Worm (Caenorhabditis elegans) whole organism, late embryonic: ENCODE data around the gene H24K24.2.

Experiments used
- F13H6.1 ChIP-seq: sonication (generic microtip); optimal IDR thresholded peaks from 2 replicates; lab custom pipeline; 2016; ENCODE audit warnings: missing genetic modification characterization, missing compliant biosample characterization
- ceh-48 ChIP-seq: sonication (generic microtip); optimal IDR thresholded peaks from 2 replicates; lab custom pipeline; 2016; ENCODE audit warnings: missing genetic modification characterization, inconsistent platforms, missing compliant biosample characterization
- elt-2 ChIP-seq: sonication (generic microtip); optimal IDR thresholded peaks from 2 replicates; lab custom pipeline; 2016; ENCODE audit warnings: missing genetic modification reagents, missing genetic modification characterization, missing compliant biosample characterization
- gmeb-2 ChIP-seq: sonication (generic microtip); optimal IDR thresholded peaks from 2 replicates; lab custom pipeline; 2016; ENCODE audit warnings: missing genetic modification characterization, inconsistent platforms, missing compliant biosample characterization
- lin-11 ChIP-seq: fragments of 200-800 bp; sonication (Bioruptor generic); optimal IDR thresholded peaks from 2 replicates; lab custom pipeline; 2018; ENCODE audit warnings: mild to moderate bottlenecking, missing genetic modification characterization, missing compliant biosample characterization
- pha-2 ChIP-seq: sonication (generic microtip); optimal IDR thresholded peaks from 2 replicates; lab custom pipeline; 2017; ENCODE audit warnings: mild to moderate bottlenecking, missing genetic modification characterization, missing compliant biosample characterization
- rnt-1 ChIP-seq: sonication (generic microtip); optimal IDR thresholded peaks from 2 replicates; lab custom pipeline; 2016; ENCODE audit warnings: missing genetic modification characterization, missing compliant biosample characterization
- sdc-2 ChIP-seq: sonication (generic microtip); optimal IDR thresholded peaks from 2 replicates; lab custom pipeline; 2016; ENCODE audit warnings: missing genotype, missing genetic modification characterization, missing compliant biosample characterization
- unc-86 ChIP-seq: sonication (generic microtip); optimal IDR thresholded peaks from 2 replicates; lab custom pipeline; 2016; ENCODE audit warnings: missing genetic modification characterization, missing compliant biosample characterization

DNA sequence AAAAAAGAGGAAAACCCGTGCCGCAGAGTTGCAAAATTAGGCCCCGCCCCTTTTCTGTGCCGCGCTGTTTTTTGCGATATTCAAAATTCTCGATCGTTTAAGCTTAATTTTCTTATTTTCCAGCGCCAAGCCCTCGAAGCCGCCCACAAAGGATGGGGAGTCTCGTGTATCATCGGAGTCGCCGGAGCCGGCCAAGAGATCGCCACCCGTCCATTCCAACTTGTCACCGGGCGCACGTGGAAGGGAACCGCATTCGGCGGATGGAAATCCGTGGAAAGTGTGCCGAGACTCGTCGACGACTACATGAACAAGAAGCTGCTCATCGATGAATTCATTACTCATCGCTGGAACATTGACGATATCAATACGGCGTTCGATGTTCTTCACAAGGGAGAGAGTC, 1.9 kb upstream of the H24K24.2 start:
- TF ChIP-seq F13H6.1 (tag; lab: Kevin White, UChicago) (no peak), ceh-48 (tag; lab: Kevin White, UChicago) (no peak), elt-2 (tag; lab: Kevin White, UChicago) (no peak), pha-2 (tag; lab: Kevin White, UChicago) (no peak), rnt-1 (tag; lab: Kevin White, UChicago) (no peak), unc-86 (tag; lab: Kevin White, UChicago) (no peak), sdc-2 (tag; lab: Kevin White, UChicago) (no peak), gmeb-2 (tag; lab: Kevin White, UChicago) (no peak), lin-11 (tag; lab: Kevin White, UChicago) (no peak)
